Fruit fly (Drosophila melanogaster) S2 (cell line): ENCODE results near the gene CG14435.

Experiments used
- CG8478 ChIP-seq: fragments of >200 bp; optimal IDR thresholded peaks from 2 replicates; lab custom pipeline; 2018
- CTCF ChIP-seq, 2 experiments: fragments of >200 bp; optimal IDR thresholded peaks; 2 replicates each; lab custom pipeline; 2018

DNA sequence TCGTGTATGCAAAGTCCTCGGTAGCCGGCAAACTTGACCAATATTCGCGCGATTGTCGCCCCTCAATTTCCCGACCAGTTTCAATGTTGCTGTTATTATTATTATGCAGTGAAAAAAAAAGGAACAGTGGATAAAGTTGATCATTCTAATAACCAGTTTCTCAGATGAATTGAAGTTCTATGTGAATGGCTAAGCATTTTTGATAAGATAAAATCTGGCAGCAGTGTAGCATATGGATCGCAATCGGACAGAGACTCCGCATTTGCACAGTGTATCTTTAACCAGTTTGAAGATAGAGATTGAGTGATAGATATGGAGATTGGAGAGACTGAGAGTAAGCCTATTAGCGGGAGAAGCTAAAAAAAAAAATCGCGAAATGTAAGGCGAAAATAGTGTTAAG lies 50.3 kb downstream of the CG14435 start:
- TF ChIP-seq CTCF (optimal IDR thresholded peaks at IDR 0.05; lab: Kevin White, UChicago), result no peak
- no peak for TF ChIP-seq CG8478 (lab: Kevin White, UChicago)
